Worm (Caenorhabditis elegans) whole organism, L4 larva: Measurements from ENCODE around the gene plc-4.
A peak's percentile ranks its signal among the peaks of the same experiment; 100 is the strongest.

ENCODE experiments used
- D1046.2 ChIP-seq: fragments of 200-800 bp; sonication (Bioruptor generic); IDR thresholded peaks from 2 replicates; pipeline ENCODE4 v1.3.6; 2022; ENCODE audit warnings: missing genetic modification characterization, missing compliant biosample characterization
- F10B5.3 ChIP-seq: sonication (generic microtip); optimal IDR thresholded peaks from 2 replicates; lab custom pipeline; 2016; ENCODE audit warnings: mild to moderate bottlenecking, missing genetic modification characterization, missing compliant biosample characterization
- F26F4.8 ChIP-seq: fragments of 200-800 bp; sonication (Bioruptor generic); conservative IDR thresholded peaks from 2 replicates; pipeline ENCODE4 v1.3.6; 2022; ENCODE audit warnings: missing genetic modification characterization, missing compliant biosample characterization
- F49E8.2 ChIP-seq: sonication (generic microtip); optimal IDR thresholded peaks from 2 replicates; lab custom pipeline; 2016; ENCODE audit warnings: missing compliant biosample characterization, mild to moderate bottlenecking, missing genetic modification characterization, borderline replicate concordance
- T20F7.1 ChIP-seq: fragments of 200-800 bp; sonication (Bioruptor generic); optimal IDR thresholded peaks from 2 replicates; lab custom pipeline; 2018; ENCODE audit warnings: mild to moderate bottlenecking, missing genetic modification characterization, missing compliant biosample characterization
- Y105C5A.15 ChIP-seq: fragments of 200-800 bp; sonication (Bioruptor generic); IDR thresholded peaks from 2 replicates; pipeline ENCODE4 v1.3.6; 2022; ENCODE audit warnings: missing genetic modification characterization, missing compliant biosample characterization
- Y5F2A.4 ChIP-seq: fragments of 200-800 bp; sonication (Bioruptor generic); optimal IDR thresholded peaks from 2 replicates; lab custom pipeline; 2018; ENCODE audit warnings: mild to moderate bottlenecking, missing genetic modification characterization, missing compliant biosample characterization
- ZK337.2 ChIP-seq: fragments of 200-800 bp; sonication (Bioruptor generic); IDR thresholded peaks from 2 replicates; pipeline ENCODE4 v1.3.6; 2022; ENCODE audit warnings: missing genetic modification reagents, missing genetic modification characterization, missing compliant biosample characterization
- aha-1 ChIP-seq: fragments of 150-350 bp; peaks from one replicate; lab custom pipeline; 2014; ENCODE audit warnings: missing biosample characterization, missing genetic modification characterization
- aly-2 ChIP-seq: sonication (generic microtip); optimal IDR thresholded peaks from 2 replicates; lab custom pipeline; 2018; ENCODE audit warnings: missing biosample characterization, missing genetic modification characterization
- ceh-62 ChIP-seq: sonication (generic microtip); optimal IDR thresholded peaks from 2 replicates; lab custom pipeline; 2017; ENCODE audit warnings: missing biosample characterization, missing genetic modification characterization
- ceh-82 ChIP-seq: sonication (generic microtip); optimal IDR thresholded peaks from 2 replicates; lab custom pipeline; 2017; ENCODE audit warnings: missing biosample characterization, missing genetic modification characterization
- ces-1 ChIP-seq: fragments of 150-350 bp; sonication (generic microtip); optimal IDR thresholded peaks from 4 replicates; lab custom pipeline; 2014; ENCODE audit warnings: missing biosample characterization, missing genetic modification reagents, missing genetic modification characterization
- ctbp-1 ChIP-seq: fragments of 200-800 bp; sonication (Bioruptor generic); IDR thresholded peaks from 2 replicates; pipeline ENCODE4 v1.3.6; 2022; ENCODE audit warnings: missing genetic modification reagents, missing genetic modification characterization, missing compliant biosample characterization
- daf-12 ChIP-seq: fragments of 150-350 bp; optimal IDR thresholded peaks from 2 replicates; lab custom pipeline; 2014; ENCODE audit warnings: missing biosample characterization, missing genetic modification reagents, missing genetic modification characterization
- daf-16 ChIP-seq, 3 experiments: sonication (generic microtip); optimal IDR thresholded peaks; 2 replicates each; lab custom pipeline; 2016 to 2017; ENCODE audit warnings: missing genetic modification characterization in 3 of 3, missing genetic modification reagents in 3 of 3, mild to moderate bottlenecking in 2 of 3, missing compliant biosample characterization in 2 of 3, missing biosample characterization in 1 of 3, moderate library complexity in 1 of 3
- daf-19 ChIP-seq: fragments of 200-800 bp; sonication (Bioruptor generic); conservative IDR thresholded peaks from 2 replicates; pipeline ENCODE4 v1.3.6; 2022; ENCODE audit warnings: missing genetic modification characterization, missing compliant biosample characterization
- dve-1 ChIP-seq: sonication (generic microtip); optimal IDR thresholded peaks from 2 replicates; lab custom pipeline; 2017; ENCODE audit warnings: antibody characterized with exemption, mild to moderate bottlenecking, missing genetic modification characterization, missing compliant biosample characterization; ENCODE audit not compliant: insufficient read depth
- egl-43 ChIP-seq: fragments of 200-800 bp; sonication (Bioruptor generic); IDR thresholded peaks from 2 replicates; pipeline ENCODE4 v1.3.6; 2022; ENCODE audit warnings: missing genetic modification reagents, missing genetic modification characterization, missing compliant biosample characterization
- fos-1 ChIP-seq: fragments of 150-350 bp; optimal IDR thresholded peaks from 2 replicates; lab custom pipeline; 2014; ENCODE audit warnings: missing biosample characterization, missing genetic modification characterization
- gei-8 ChIP-seq: fragments of 200-800 bp; sonication (Bioruptor generic); optimal IDR thresholded peaks from 2 replicates; lab custom pipeline; 2018; ENCODE audit warnings: mild to moderate bottlenecking, missing genetic modification characterization, missing compliant biosample characterization
- hlh-30 ChIP-seq: sonication (generic microtip); optimal IDR thresholded peaks from 2 replicates; lab custom pipeline; 2017; ENCODE audit warnings: antibody characterized with exemption, mild to moderate bottlenecking, missing genetic modification characterization, missing compliant biosample characterization; ENCODE audit not compliant: insufficient read depth
- lim-7 ChIP-seq: fragments of 200-800 bp; sonication (Bioruptor generic); IDR thresholded peaks from 2 replicates; pipeline ENCODE4 v1.3.6; 2022; ENCODE audit warnings: missing genetic modification characterization, missing compliant biosample characterization
- lin-13 ChIP-seq: fragments of 150-350 bp; optimal IDR thresholded peaks from 2 replicates; lab custom pipeline; 2014; ENCODE audit warnings: missing biosample characterization, missing genetic modification reagents, missing genetic modification characterization
- lin-15B ChIP-seq: fragments of 150-350 bp; sonication (generic microtip); optimal IDR thresholded peaks from 3 replicates; lab custom pipeline; 2014; ENCODE audit warnings: missing biosample characterization, missing genetic modification characterization
- mep-1 ChIP-seq: fragments of 150-350 bp; sonication (generic microtip); optimal IDR thresholded peaks from 3 replicates; lab custom pipeline; 2014; ENCODE audit warnings: missing biosample characterization, missing genetic modification characterization
- mes-2 ChIP-seq: sonication (generic microtip); optimal IDR thresholded peaks from 2 replicates; lab custom pipeline; 2016; ENCODE audit warnings: missing genotype, mild to moderate bottlenecking, missing genetic modification characterization, missing compliant biosample characterization; ENCODE audit not compliant: poor library complexity, severe bottlenecking
- mxl-2 ChIP-seq: fragments of 200-800 bp; sonication (Bioruptor generic); conservative IDR thresholded peaks from 2 replicates; pipeline ENCODE4 v1.3.6; 2022; ENCODE audit warnings: missing genetic modification reagents, missing genetic modification characterization, missing compliant biosample characterization
- nhr-10 ChIP-seq: fragments of 150-350 bp; optimal IDR thresholded peaks from 2 replicates; lab custom pipeline; 2014; ENCODE audit warnings: missing biosample characterization, missing genetic modification characterization
- nhr-11 ChIP-seq: fragments of 150-350 bp; optimal IDR thresholded peaks from 2 replicates; lab custom pipeline; 2014; ENCODE audit warnings: missing biosample characterization, missing genetic modification characterization
- nhr-28 ChIP-seq: fragments of 150-350 bp; optimal IDR thresholded peaks from 2 replicates; lab custom pipeline; 2014; ENCODE audit warnings: missing biosample characterization, missing genetic modification characterization
- nhr-42 ChIP-seq: fragments of 200-800 bp; sonication (Bioruptor generic); IDR thresholded peaks from 2 replicates; pipeline ENCODE4 v1.3.6; 2022; ENCODE audit warnings: missing genetic modification characterization, missing compliant biosample characterization
- nhr-6 ChIP-seq: fragments of 150-350 bp; optimal IDR thresholded peaks from 2 replicates; lab custom pipeline; 2014; ENCODE audit warnings: missing biosample characterization, missing genetic modification characterization
- nhr-76 ChIP-seq: fragments of 150-350 bp; optimal IDR thresholded peaks from 2 replicates; lab custom pipeline; 2014; ENCODE audit warnings: missing biosample characterization, missing genetic modification characterization
- sdz-12 ChIP-seq: fragments of 200-800 bp; sonication (Bioruptor generic); optimal IDR thresholded peaks from 2 replicates; lab custom pipeline; 2018; ENCODE audit warnings: mild to moderate bottlenecking, missing genetic modification characterization, missing compliant biosample characterization
- set-16 ChIP-seq: fragments of 200-800 bp; sonication (Bioruptor generic); IDR thresholded peaks from 2 replicates; pipeline ENCODE4 v1.3.6; 2022; ENCODE audit warnings: missing genetic modification reagents, missing genetic modification characterization, missing compliant biosample characterization
- unc-130 ChIP-seq: sonication (generic microtip); optimal IDR thresholded peaks from 2 replicates; lab custom pipeline; 2016; ENCODE audit warnings: missing genetic modification reagents, missing genetic modification characterization, missing compliant biosample characterization
- unc-39 ChIP-seq: sonication (generic microtip); optimal IDR thresholded peaks from 2 replicates; lab custom pipeline; 2017; ENCODE audit warnings: missing biosample characterization, missing genetic modification characterization
- unc-62 ChIP-seq, 3 experiments: fragments of 150-350 bp in 1 of 3; sonication (generic microtip); optimal IDR thresholded peaks in 2 of 3; peaks in 1 of 3; 1 replicate in 1 of 3; 2 replicates in 2 of 3; lab custom pipeline; 2014 to 2017; ENCODE audit warnings: missing biosample characterization in 3 of 3, missing genetic modification characterization in 3 of 3, missing genetic modification reagents in 3 of 3, missing genotype in 1 of 3
- zag-1 ChIP-seq: fragments of 150-350 bp; optimal IDR thresholded peaks from 2 replicates; lab custom pipeline; 2014; ENCODE audit warnings: missing biosample characterization, missing genetic modification characterization
- zip-2 ChIP-seq: fragments of 150-350 bp; optimal IDR thresholded peaks from 2 replicates; lab custom pipeline; 2014; ENCODE audit warnings: missing biosample characterization, missing genetic modification characterization
- ztf-11 ChIP-seq: fragments of 150-350 bp; optimal IDR thresholded peaks from 2 replicates; lab custom pipeline; 2014; ENCODE audit warnings: missing biosample characterization, missing genetic modification characterization

The plc-4 gene

DNA sequence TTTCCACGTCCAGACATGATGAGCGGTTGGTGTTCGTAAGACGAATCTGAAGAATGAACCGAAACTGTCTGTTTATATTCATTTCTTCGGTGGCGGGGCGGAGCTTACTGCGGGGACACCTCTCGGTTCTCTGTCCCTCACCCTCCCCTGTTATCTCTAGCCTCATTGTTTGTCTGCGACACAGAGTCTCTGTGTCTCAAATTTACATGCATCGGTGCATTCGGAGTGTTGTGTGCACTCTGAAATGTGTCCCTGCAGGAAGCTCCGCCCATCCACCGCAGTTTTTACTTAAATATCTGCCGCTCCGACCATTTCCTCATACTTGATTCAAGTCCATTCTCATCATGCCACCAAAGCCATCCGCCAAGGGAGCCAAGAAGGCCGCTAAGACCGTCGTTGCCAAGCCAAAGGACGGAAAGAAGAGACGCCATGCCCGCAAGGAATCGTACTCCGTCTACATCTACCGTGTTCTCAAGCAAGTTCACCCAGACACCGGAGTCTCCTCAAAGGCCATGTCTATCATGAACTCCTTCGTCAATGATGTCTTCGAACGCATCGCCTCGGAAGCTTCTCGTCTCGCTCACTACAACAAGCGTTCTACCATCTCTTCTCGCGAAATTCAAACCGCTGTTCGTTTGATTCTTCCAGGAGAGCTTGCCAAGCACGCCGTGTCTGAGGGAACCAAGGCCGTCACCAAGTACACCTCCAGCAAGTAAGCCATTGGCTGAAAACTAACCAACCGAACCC lies 26.1 kb downstream of the plc-4 start, which contains the start of the genes his-61 and his-62 (continued):
- TF ChIP-seq aly-2 (tag; lab: Kevin White, UChicago) (no peak), unc-130 (GFP tag; lab: Kevin White, UChicago) (no peak), set-16 (GFP tag; lab: Robert Waterston, UW) (peak; percentile 27; the same call in 1 of the 2 replicates), zip-2 (tag; lab: Kevin White, UChicago) (no peak), ZK337.2 (GFP tag; lab: Robert Waterston, UW) (no peak), dve-1 (tag; lab: Kevin White, UChicago) (peak; percentile 98), mep-1 (peak; percentile 90), ctbp-1 (GFP tag; lab: Robert Waterston, UW) (no peak), hlh-30 (tag; lab: Kevin White, UChicago) (peak; percentile 11), daf-16 (GFP tag; optimal IDR thresholded peaks at IDR 0.05; lab: Kevin White, UChicago) (peak in 1 of 2 experiments; percentile 17), daf-16 (tag; optimal IDR thresholded peaks at IDR 0.05; lab: Kevin White, UChicago) (peak; percentile 87), lin-15B (tag; lab: Kevin White, UChicago) (no peak), gei-8 (GFP tag; lab: Kevin White, UChicago) (no peak), nhr-42 (GFP tag; lab: Robert Waterston, UW) (peak; percentile 79; the same call in 1 of the 2 replicates), sdz-12 (GFP tag; lab: Kevin White, UChicago) (no peak), unc-62 (GFP tag; optimal IDR thresholded peaks at IDR 0.05 in 1 of 2; lab: Kevin White, UChicago) (peak in 1 of 2 experiments; percentile 87), unc-62 (tag; optimal IDR thresholded peaks at IDR 0.05; lab: Kevin White, UChicago) (no peak), daf-19 (GFP tag; lab: Robert Waterston, UW) (no peak), nhr-11 (tag; lab: Kevin White, UChicago) (no peak), nhr-6 (tag; lab: Kevin White, UChicago) (peak; percentile 74), lin-13 (peak; percentile 36), ztf-11 (tag; lab: Kevin White, UChicago) (no peak), T20F7.1 (peak; percentile 67), nhr-10 (tag; lab: Kevin White, UChicago) (peak; percentile 6), fos-1 (no peak), ceh-62 (tag; lab: Kevin White, UChicago) (no peak), daf-12 (tag; lab: Kevin White, UChicago) (no peak), Y5F2A.4 (GFP tag; lab: Kevin White, UChicago) (no peak), ceh-82 (tag; lab: Kevin White, UChicago) (no peak), ces-1 (GFP tag; lab: Kevin White, UChicago) (no peak), zag-1 (tag; lab: Kevin White, UChicago) (no peak), aha-1 (tag; lab: Kevin White, UChicago) (peak; percentile 82), nhr-76 (tag; lab: Kevin White, UChicago) (no peak), mxl-2 (GFP tag; lab: Robert Waterston, UW) (no peak), mes-2 (peak; percentile 83), nhr-28 (peak; percentile 18), unc-39 (tag; lab: Kevin White, UChicago) (no peak), F10B5.3 (tag; lab: Kevin White, UChicago) (peak; percentile 72)

DNA sequence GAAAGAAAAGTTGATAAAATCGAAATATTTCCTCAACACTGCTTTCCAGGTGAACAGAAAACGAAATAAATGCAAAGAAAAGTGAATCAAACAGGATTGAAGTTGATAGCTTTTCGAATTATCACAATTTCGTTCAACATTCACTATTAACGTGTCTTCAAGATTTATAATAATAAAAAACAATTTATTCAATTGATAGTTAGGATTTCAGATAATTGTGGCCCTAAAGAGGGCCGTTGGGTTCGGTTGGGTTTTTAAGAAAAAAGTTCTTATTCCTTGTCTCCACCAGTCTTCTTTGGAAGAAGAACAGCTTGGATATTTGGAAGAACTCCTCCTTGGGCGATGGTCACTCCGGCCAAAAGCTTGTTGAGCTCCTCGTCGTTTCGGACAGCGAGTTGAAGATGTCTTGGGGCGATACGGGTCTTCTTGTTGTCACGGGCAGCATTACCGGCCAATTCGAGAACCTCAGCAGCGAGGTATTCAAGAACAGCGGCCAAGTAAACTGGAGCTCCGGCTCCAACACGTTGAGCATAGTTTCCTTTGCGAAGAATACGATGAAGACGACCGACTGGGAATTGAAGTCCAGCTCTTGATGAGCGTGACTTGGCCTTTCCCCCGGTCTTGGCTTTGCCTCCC lies 26.8 kb downstream of the plc-4 start:
- peak; percentile 23; the same call in 1 of the 2 replicates for TF ChIP-seq lim-7 (GFP tag; lab: Robert Waterston, UW)
- TF ChIP-seq F49E8.2 (tag; lab: Kevin White, UChicago) = peak; percentile 14
- TF ChIP-seq Y105C5A.15 (GFP tag; lab: Robert Waterston, UW) = peak; percentile 32; the same call in 1 of the 2 replicates
- TF ChIP-seq egl-43 (GFP tag; lab: Robert Waterston, UW) = peak; percentile 60; the same call in 1 of the 2 replicates
- TF ChIP-seq D1046.2 (GFP tag; lab: Robert Waterston, UW) = 0 out of 2 replicates have a peak, but pooled peaks have one; percentile 8
- peak; percentile 64; the same call in 1 of the 2 replicates for TF ChIP-seq F26F4.8 (GFP tag; lab: Robert Waterston, UW)
